Worm (Caenorhabditis elegans): ENCODE data around the gene gur-4.

DNA sequence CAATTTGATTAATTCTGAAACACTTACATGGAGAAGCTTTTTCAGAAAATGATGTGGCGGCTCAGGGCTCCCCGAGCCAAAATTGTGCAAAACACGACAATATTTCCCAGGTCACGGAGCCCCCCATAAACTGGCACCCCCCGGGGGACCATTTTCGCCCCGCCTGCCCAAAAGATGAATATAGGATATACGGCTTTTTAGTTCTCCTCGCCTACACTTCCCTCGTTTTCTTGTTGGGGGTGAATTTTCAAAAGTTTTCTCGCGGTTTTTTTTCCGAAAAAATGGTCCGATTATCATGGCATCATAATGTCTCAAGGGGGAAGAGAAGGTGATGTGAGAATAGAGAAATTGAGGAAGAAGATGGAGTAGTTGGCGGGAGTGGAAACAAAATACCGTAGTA lies 17.5 kb downstream of the gur-4 start, which contains the start of gene K09E4.4:
- TF ChIP-seq F49E8.2 (tag; optimal IDR thresholded peaks at IDR 0.05; ENCODE audit: borderline replicate concordance) (no peak), Y5F2A.4 (GFP tag; optimal IDR thresholded peaks at IDR 0.05) (no peak)
